Worm (Caenorhabditis elegans) whole organism, early embryonic: ENCODE results near the gene C15H9.9.

Experiments
- B0310.2 ChIP-seq: sonication (generic microtip); optimal IDR thresholded peaks from 2 replicates; lab custom pipeline; 2016; ENCODE audit warnings: mild to moderate bottlenecking, missing genetic modification characterization, missing compliant biosample characterization
- F13C5.2 ChIP-seq: sonication (generic microtip); optimal IDR thresholded peaks from 2 replicates; lab custom pipeline; 2017; ENCODE audit warnings: mild to moderate bottlenecking, missing genetic modification characterization, inconsistent platforms, missing compliant biosample characterization
- aly-1 ChIP-seq: sonication (generic microtip); optimal IDR thresholded peaks from 2 replicates; lab custom pipeline; 2016; ENCODE audit warnings: missing genetic modification characterization, missing compliant biosample characterization
- ama-1 ChIP-seq: fragments of 150-350 bp; optimal IDR thresholded peaks from 2 replicates; lab custom pipeline; 2014
- ceh-13 ChIP-seq: fragments of 200-800 bp; sonication (Bioruptor generic); optimal IDR thresholded peaks from 2 replicates; lab custom pipeline; 2018; ENCODE audit warnings: mild to moderate bottlenecking, missing genetic modification characterization, missing compliant biosample characterization
- ceh-36 ChIP-seq: sonication (generic microtip); optimal IDR thresholded peaks from 2 replicates; lab custom pipeline; 2016; ENCODE audit warnings: missing genetic modification characterization, inconsistent platforms, missing compliant biosample characterization
- ets-7 ChIP-seq: sonication (generic microtip); optimal IDR thresholded peaks from 2 replicates; lab custom pipeline; 2016; ENCODE audit warnings: missing genotype, missing genetic modification characterization, missing compliant biosample characterization
- flt-1 ChIP-seq: fragments of 200-800 bp; sonication (Bioruptor generic); IDR thresholded peaks from 2 replicates; pipeline ENCODE4 v1.3.6; 2022; ENCODE audit warnings: missing genetic modification characterization, missing compliant biosample characterization
- hmbx-1 ChIP-seq: sonication (generic microtip); optimal IDR thresholded peaks from 2 replicates; lab custom pipeline; 2016; ENCODE audit warnings: mild to moderate bottlenecking, missing genetic modification characterization, missing compliant biosample characterization
- hmg-4 ChIP-seq: fragments of 200-800 bp; sonication (Bioruptor generic); optimal IDR thresholded peaks from 2 replicates; lab custom pipeline; 2018; ENCODE audit warnings: mild to moderate bottlenecking, missing genetic modification characterization, missing compliant biosample characterization
- hnd-1 ChIP-seq: sonication (generic microtip); optimal IDR thresholded peaks from 2 replicates; lab custom pipeline; 2016; ENCODE audit warnings: missing genetic modification characterization, missing compliant biosample characterization
- pes-1 ChIP-seq: fragments of 200-800 bp; sonication (Bioruptor generic); IDR thresholded peaks from 2 replicates; pipeline ENCODE4 v1.3.6; 2022; ENCODE audit warnings: missing genetic modification reagents, missing genetic modification characterization, missing compliant biosample characterization
- scrt-1 ChIP-seq: fragments of 200-800 bp; sonication (Bioruptor generic); IDR thresholded peaks from 2 replicates; pipeline ENCODE4 v1.3.6; 2022; ENCODE audit warnings: missing genetic modification characterization, missing compliant biosample characterization
- sea-1 ChIP-seq: fragments of 200-800 bp; sonication (Bioruptor generic); conservative IDR thresholded peaks from 2 replicates; pipeline ENCODE4 v1.3.6; 2022; ENCODE audit warnings: missing genetic modification characterization, missing compliant biosample characterization
- tbx-11 ChIP-seq: fragments of 200-800 bp; sonication (Bioruptor generic); IDR thresholded peaks from 2 replicates; pipeline ENCODE4 v1.3.6; 2022; ENCODE audit warnings: missing genetic modification characterization, missing compliant biosample characterization
- tbx-37 ChIP-seq: fragments of 200-800 bp; sonication (Bioruptor generic); conservative IDR thresholded peaks from 2 replicates; pipeline ENCODE4 v1.3.6; 2022; ENCODE audit warnings: missing genetic modification reagents, missing genetic modification characterization, missing compliant biosample characterization
- tra-4 ChIP-seq: sonication (generic microtip); optimal IDR thresholded peaks from 2 replicates; lab custom pipeline; 2017; ENCODE audit warnings: missing genetic modification characterization, missing compliant biosample characterization

Gene C15H9.9

ce11 chrX:6128225-6128686, at the start of gene C15H9.9:
TSS of gene C15H9.9 (minus strand) at chrX:6128275.
- TF ChIP-seq ceh-13 (GFP tag; lab: Kevin White, UChicago), result no peak
- TF ChIP-seq F13C5.2 (tag; lab: Kevin White, UChicago), result peak; percentile 37

ce11 chrX:6175829-6176228, 47.8 kb upstream of the C15H9.9 start, which contains the start of gene T25B2.3:
TSS of gene T25B2.3 (plus strand) at chrX:6176129.
- no peak for TF ChIP-seq ceh-13 (GFP tag; lab: Kevin White, UChicago)
- no peak for TF ChIP-seq tbx-37 (GFP tag; lab: Robert Waterston, UW)
- no peak for TF ChIP-seq ets-7 (tag; lab: Kevin White, UChicago)
- TF ChIP-seq hmg-4, result no peak
- TF ChIP-seq hnd-1 (tag; lab: Kevin White, UChicago), result no peak
- no peak for TF ChIP-seq B0310.2 (tag; lab: Kevin White, UChicago)

ce11 chrX:6173656-6174055, 45.6 kb upstream of the C15H9.9 start, which contains the start of gene T25B2.1:
TSS of gene T25B2.1 (plus strand) at chrX:6173956.
- no peak for TF ChIP-seq hmg-4
- no peak for TF ChIP-seq aly-1 (tag; lab: Kevin White, UChicago)
- TF ChIP-seq flt-1 (GFP tag; lab: Robert Waterston, UW), result no peak
- no peak for TF ChIP-seq hnd-1 (tag; lab: Kevin White, UChicago)
- no peak for TF ChIP-seq scrt-1
- TF ChIP-seq tbx-37 (GFP tag; lab: Robert Waterston, UW), result no peak

- TF ChIP-seq hnd-1 (tag; lab: Kevin White, UChicago) (no peak), pes-1 (GFP tag; lab: Robert Waterston, UW) (no peak), ets-7 (tag; lab: Kevin White, UChicago) (no peak)
Measured at ce11 chrX:6169252-6169651, 41.2 kb upstream of the C15H9.9 start, which contains the start of gene T25B2.2. TSS of gene T25B2.2 (plus strand) at chrX:6169643.

ce11 chrX:6167376-6167775, 39.3 kb upstream of the C15H9.9 start:
- TF ChIP-seq tra-4 (tag; lab: Kevin White, UChicago), result no peak
- no peak for TF ChIP-seq F13C5.2 (tag; lab: Kevin White, UChicago)
- TF ChIP-seq hnd-1 (tag; lab: Kevin White, UChicago), result no peak
- TF ChIP-seq aly-1 (tag; lab: Kevin White, UChicago), result no peak
- TF ChIP-seq B0310.2 (tag; lab: Kevin White, UChicago), result no peak
- no peak for TF ChIP-seq ceh-13 (GFP tag; lab: Kevin White, UChicago)
- no peak for TF ChIP-seq tbx-37 (GFP tag; lab: Robert Waterston, UW)
- no peak for TF ChIP-seq hmbx-1
- TF ChIP-seq pes-1 (GFP tag; lab: Robert Waterston, UW), result no peak
- TF ChIP-seq sea-1 (GFP tag; lab: Robert Waterston, UW), result no peak
- TF ChIP-seq hmg-4, result no peak
- no peak for TF ChIP-seq scrt-1

- no peak for TF ChIP-seq B0310.2 (tag; lab: Kevin White, UChicago)
- no peak for TF ChIP-seq hnd-1 (tag; lab: Kevin White, UChicago)
- TF ChIP-seq tra-4 (tag; lab: Kevin White, UChicago), result no peak
- TF ChIP-seq aly-1 (tag; lab: Kevin White, UChicago), result no peak
- no peak for TF ChIP-seq sea-1 (GFP tag; lab: Robert Waterston, UW)
- TF ChIP-seq F13C5.2 (tag; lab: Kevin White, UChicago), result no peak
- TF ChIP-seq tbx-11 (GFP tag; lab: Robert Waterston, UW), result no peak
- TF ChIP-seq hmg-4, result no peak
- no peak for TF ChIP-seq tbx-37 (GFP tag; lab: Robert Waterston, UW)
- TF ChIP-seq ets-7 (tag; lab: Kevin White, UChicago), result no peak
- no peak for TF ChIP-seq flt-1 (GFP tag; lab: Robert Waterston, UW)
- no peak for TF ChIP-seq ama-1
- TF ChIP-seq scrt-1, result no peak
- TF ChIP-seq pes-1 (GFP tag; lab: Robert Waterston, UW), result no peak
- TF ChIP-seq hmbx-1, result no peak
- TF ChIP-seq ceh-13 (GFP tag; lab: Kevin White, UChicago), result no peak
- no peak for TF ChIP-seq ceh-36 (tag; lab: Kevin White, UChicago)
Measured at ce11 chrX:6162037-6162436, 34.0 kb upstream of the C15H9.9 start.

- no peak for TF ChIP-seq tbx-11 (GFP tag; lab: Robert Waterston, UW)
- no peak for TF ChIP-seq B0310.2 (tag; lab: Kevin White, UChicago)
- TF ChIP-seq hmbx-1, result no peak
- TF ChIP-seq hmg-4, result no peak
- TF ChIP-seq pes-1 (GFP tag; lab: Robert Waterston, UW), result no peak
- no peak for TF ChIP-seq ama-1
- no peak for TF ChIP-seq aly-1 (tag; lab: Kevin White, UChicago)
- no peak for TF ChIP-seq F13C5.2 (tag; lab: Kevin White, UChicago)
- no peak for TF ChIP-seq hnd-1 (tag; lab: Kevin White, UChicago)
- no peak for TF ChIP-seq ets-7 (tag; lab: Kevin White, UChicago)
Measured at ce11 chrX:6160427-6160826, 32.4 kb upstream of the C15H9.9 start, which contains the start of gene odd-2. TSS of gene odd-2 (minus strand) at chrX:6160527.

ce11 chrX:6159562-6159961, 31.5 kb upstream of the C15H9.9 start:
- no peak for TF ChIP-seq ceh-36 (tag; lab: Kevin White, UChicago)
